Worm (Caenorhabditis elegans) whole organism, L3 larva: ENCODE measurements around the gene tpst-1.

Experiments
- R02D3.7 ChIP-seq: fragments of 150-350 bp; optimal IDR thresholded peaks from 2 replicates; lab custom pipeline; 2014; ENCODE audit warnings: missing biosample characterization, missing genetic modification characterization
- ZK546.5 ChIP-seq: sonication (generic microtip); optimal IDR thresholded peaks from 2 replicates; lab custom pipeline; 2017; ENCODE audit warnings: missing biosample characterization, missing genetic modification characterization
- aly-2 ChIP-seq: fragments of 150-350 bp; optimal IDR thresholded peaks from 2 replicates; lab custom pipeline; 2014; ENCODE audit warnings: missing biosample characterization, missing genetic modification characterization
- ama-1 ChIP-seq: fragments of 150-350 bp; optimal IDR thresholded peaks from 2 replicates; lab custom pipeline; 2018
- ceh-16 ChIP-seq: sonication (generic microtip); optimal IDR thresholded peaks from 2 replicates; lab custom pipeline; 2017; ENCODE audit warnings: missing biosample characterization, missing genetic modification characterization
- ceh-82 ChIP-seq: fragments of 150-350 bp; optimal IDR thresholded peaks from 2 replicates; lab custom pipeline; 2014; ENCODE audit warnings: missing biosample characterization, missing genetic modification characterization
- ceh-9 ChIP-seq: sonication (generic microtip); optimal IDR thresholded peaks from 2 replicates; lab custom pipeline; 2018; ENCODE audit warnings: missing biosample characterization, missing genetic modification characterization
- daf-12 ChIP-seq: fragments of 150-350 bp; optimal IDR thresholded peaks from 2 replicates; lab custom pipeline; 2014; ENCODE audit warnings: missing biosample characterization, missing genetic modification reagents, missing genetic modification characterization
- egl-5 ChIP-seq: fragments of 150-350 bp; optimal IDR thresholded peaks from 2 replicates; lab custom pipeline; 2017; ENCODE audit warnings: missing biosample characterization, missing genetic modification reagents, missing genetic modification characterization, inconsistent platforms
- elt-2 ChIP-seq: sonication (generic microtip); optimal IDR thresholded peaks from 2 replicates; lab custom pipeline; 2016; ENCODE audit warnings: missing genetic modification reagents, mild to moderate bottlenecking, missing genetic modification characterization, missing compliant biosample characterization
- elt-3 ChIP-seq, 3 experiments: fragments of 150-350 bp in 1 of 3; sonication (generic microtip) in 2 of 3; optimal IDR thresholded peaks; 2 replicates in 2 of 3; 4 replicates in 1 of 3; lab custom pipeline; 2014 to 2017; ENCODE audit warnings: missing biosample characterization in 3 of 3, missing genetic modification characterization in 3 of 3
- eor-1 ChIP-seq, 2 experiments: fragments of 150-350 bp; optimal IDR thresholded peaks; 2 replicates each; lab custom pipeline; 2014 to 2018; ENCODE audit warnings: missing biosample characterization in 2 of 2, missing genetic modification characterization in 2 of 2
- fkh-2 ChIP-seq: fragments of 150-350 bp; optimal IDR thresholded peaks from 2 replicates; lab custom pipeline; 2014; ENCODE audit warnings: missing biosample characterization, missing genetic modification reagents, missing genetic modification characterization
- hmg-11 ChIP-seq: sonication (generic microtip); optimal IDR thresholded peaks from 2 replicates; lab custom pipeline; 2016; ENCODE audit warnings: missing genetic modification characterization, missing compliant biosample characterization
- lin-15B ChIP-seq: fragments of 150-350 bp; optimal IDR thresholded peaks from 2 replicates; lab custom pipeline; 2014; ENCODE audit warnings: missing biosample characterization, missing genetic modification characterization
- lin-39 ChIP-seq: fragments of 150-350 bp; optimal IDR thresholded peaks from 2 replicates; lab custom pipeline; 2018; ENCODE audit warnings: missing biosample characterization, missing genetic modification reagents, missing genetic modification characterization
- lsy-12 ChIP-seq: sonication (generic microtip); optimal IDR thresholded peaks from 2 replicates; lab custom pipeline; 2016; ENCODE audit warnings: mild to moderate bottlenecking, missing genetic modification characterization, missing compliant biosample characterization
- mml-1 ChIP-seq: fragments of 150-350 bp; sonication (generic microtip); optimal IDR thresholded peaks from 3 replicates; lab custom pipeline; 2014; ENCODE audit warnings: missing biosample characterization, missing genetic modification characterization
- nfya-1 ChIP-seq: sonication (generic microtip); optimal IDR thresholded peaks from 2 replicates; lab custom pipeline; 2017; ENCODE audit warnings: missing genetic modification characterization, mild to moderate bottlenecking, missing compliant biosample characterization, antibody characterized with exemption, moderate library complexity; ENCODE audit not compliant: insufficient read depth
- nhr-11 ChIP-seq: fragments of 150-350 bp; optimal IDR thresholded peaks from 2 replicates; lab custom pipeline; 2014; ENCODE audit warnings: missing biosample characterization, missing genetic modification characterization
- nhr-23 ChIP-seq: fragments of 150-350 bp; optimal IDR thresholded peaks from 2 replicates; lab custom pipeline; 2014; ENCODE audit warnings: missing biosample characterization, missing genetic modification reagents, missing genetic modification characterization
- nhr-237 ChIP-seq: fragments of 150-350 bp; optimal IDR thresholded peaks from 2 replicates; lab custom pipeline; 2014; ENCODE audit warnings: missing biosample characterization, missing genetic modification characterization
- nhr-25 ChIP-seq: sonication (generic microtip); optimal IDR thresholded peaks from 2 replicates; lab custom pipeline; 2017; ENCODE audit warnings: missing biosample characterization, missing genetic modification characterization
- nhr-43 ChIP-seq: sonication (generic microtip); optimal IDR thresholded peaks from 2 replicates; lab custom pipeline; 2016; ENCODE audit warnings: mild to moderate bottlenecking, missing genetic modification characterization, missing compliant biosample characterization; ENCODE audit not compliant: poor library complexity, severe bottlenecking
- nhr-67 ChIP-seq: fragments of 150-350 bp; optimal IDR thresholded peaks from 2 replicates; lab custom pipeline; 2014; ENCODE audit warnings: missing biosample characterization, missing genetic modification characterization
- pha-4 ChIP-seq: fragments of 150-350 bp; optimal IDR thresholded peaks from 2 replicates; lab custom pipeline; 2014; ENCODE audit warnings: missing biosample characterization, missing genetic modification reagents, missing genetic modification characterization
- sea-2 ChIP-seq: fragments of 150-350 bp; sonication (generic microtip); optimal IDR thresholded peaks from 4 replicates; lab custom pipeline; 2014; ENCODE audit warnings: missing biosample characterization, missing genetic modification reagents, missing genetic modification characterization
- skn-1 ChIP-seq: fragments of 150-350 bp; optimal IDR thresholded peaks from 2 replicates; lab custom pipeline; 2014; ENCODE audit warnings: missing biosample characterization, missing genetic modification characterization
- snpc-4 ChIP-seq: fragments of 150-350 bp; optimal IDR thresholded peaks from 2 replicates; lab custom pipeline; 2014; ENCODE audit warnings: missing biosample characterization, missing genetic modification characterization
- unc-39 ChIP-seq: sonication (generic microtip); optimal IDR thresholded peaks from 4 replicates; lab custom pipeline; 2017; ENCODE audit warnings: missing biosample characterization, missing genetic modification characterization
- unc-62 ChIP-seq: fragments of 150-350 bp; sonication (generic microtip); optimal IDR thresholded peaks from 4 replicates; lab custom pipeline; 2014; ENCODE audit warnings: missing biosample characterization, missing genetic modification reagents, missing genetic modification characterization
- zag-1 ChIP-seq: fragments of 150-350 bp; optimal IDR thresholded peaks from 2 replicates; lab custom pipeline; 2014; ENCODE audit warnings: missing biosample characterization, missing genetic modification characterization

tpst-1 gene

ce11 chrIII:12699194-12699593 lies 37.1 kb upstream of the tpst-1 start, which contains the start of gene sas-1:
sas-1 (plus strand) TSS chrIII:12699494.
- TF ChIP-seq sea-2 = no peak
- no peak for TF ChIP-seq fkh-2 (tag; lab: Kevin White, UChicago)
- TF ChIP-seq egl-5 = no peak

ce11 chrIII:12697591-12697990 lies 35.5 kb upstream of the tpst-1 start:
- TF ChIP-seq lin-39 = no peak
- TF ChIP-seq unc-39 (tag; lab: Kevin White, UChicago) = no peak
- TF ChIP-seq nfya-1 = peak; percentile 59

ce11 chrIII:12687872-12688375 lies 25.8 kb upstream of the tpst-1 start, which contains the start of the genes rsp-3 and spin-4:
rsp-3 (minus strand) TSS chrIII:12687922.
spin-4 (plus strand) TSS chrIII:12688318.
- TF ChIP-seq ceh-16 (tag; lab: Kevin White, UChicago) = no peak
- no peak for TF ChIP-seq unc-62 (GFP tag; lab: Kevin White, UChicago)
- no peak for TF ChIP-seq nhr-237
- TF ChIP-seq nfya-1 = peak; percentile 96
- peak; percentile 97 for TF ChIP-seq lin-15B (tag; lab: Kevin White, UChicago)
- peak; percentile 82 for TF ChIP-seq egl-5
- peak; percentile 79 for TF ChIP-seq lin-39
- TF ChIP-seq snpc-4 (tag; lab: Kevin White, UChicago) = peak; percentile 54
- TF ChIP-seq nhr-25 (tag; lab: Kevin White, UChicago) = peak; percentile 74
- peak; percentile 64 for TF ChIP-seq skn-1
- no peak for TF ChIP-seq daf-12
- peak; percentile 94 for TF ChIP-seq pha-4
- TF ChIP-seq ceh-82 (tag; lab: Kevin White, UChicago) = no peak
- TF ChIP-seq aly-2 (tag; lab: Kevin White, UChicago) = no peak
- no peak for TF ChIP-seq mml-1 (tag; lab: Kevin White, UChicago)
- TF ChIP-seq nhr-43 = no peak
- peak; percentile 25 for TF ChIP-seq R02D3.7 (tag; lab: Kevin White, UChicago)
- TF ChIP-seq hmg-11 (tag; lab: Kevin White, UChicago) = peak; percentile 72
- TF ChIP-seq ceh-9 (tag; lab: Kevin White, UChicago) = no peak
- TF ChIP-seq nhr-23 (tag; lab: Kevin White, UChicago) = peak; percentile 75
- TF ChIP-seq elt-3 (tag; optimal IDR thresholded peaks at IDR 0.05; lab: Kevin White, UChicago) = no peak
- peak; percentile 24 for TF ChIP-seq elt-2

- TF ChIP-seq nhr-67 (tag; lab: Kevin White, UChicago) (no peak), unc-39 (tag; lab: Kevin White, UChicago) (no peak), ZK546.5 (tag; lab: Kevin White, UChicago) (no peak), nfya-1 (no peak), nhr-11 (tag; lab: Kevin White, UChicago) (no peak), egl-5 (no peak), R02D3.7 (tag; lab: Kevin White, UChicago) (no peak), ama-1 (lab: Kevin White, UChicago) (no peak), fkh-2 (tag; lab: Kevin White, UChicago) (no peak), eor-1 (tag; optimal IDR thresholded peaks at IDR 0.05; lab: Kevin White, UChicago) (no peak)
These were observed 25.3 kb upstream of the tpst-1 start for ce11 chrIII:12687382-12687781.

ce11 chrIII:12686457-12687250 lies 24.6 kb upstream of the tpst-1 start:
- TF ChIP-seq zag-1 (tag; lab: Kevin White, UChicago) = no peak
- TF ChIP-seq lsy-12 (tag; lab: Kevin White, UChicago) = no peak
- TF ChIP-seq, all 47 proteins: peak for 0
